Worm (Caenorhabditis elegans) whole organism, L1 larva: ENCODE measurements around the gene ZK816.1.

Experiments
- F16B12.6 ChIP-seq: fragments of 150-350 bp; optimal IDR thresholded peaks from 2 replicates; lab custom pipeline; 2014; ENCODE audit warnings: missing biosample characterization, missing genetic modification characterization
- aly-2 ChIP-seq: fragments of 150-350 bp; optimal IDR thresholded peaks from 2 replicates; lab custom pipeline; 2014; ENCODE audit warnings: missing biosample characterization, missing genetic modification characterization
- ama-1 ChIP-seq: fragments of 150-350 bp; optimal IDR thresholded peaks from 2 replicates; lab custom pipeline; 2014
- blmp-1 ChIP-seq: fragments of 150-350 bp; optimal IDR thresholded peaks from 2 replicates; lab custom pipeline; 2014; ENCODE audit warnings: missing biosample characterization, missing genetic modification characterization
- ceh-82 ChIP-seq, 3 experiments: fragments of 150-350 bp in 1 of 3; sonication (generic microtip) in 2 of 3; optimal IDR thresholded peaks; 2 replicates each; lab custom pipeline; 2014 to 2017; ENCODE audit warnings: missing biosample characterization in 3 of 3, missing genetic modification characterization in 3 of 3
- ceh-88 ChIP-seq: fragments of 200-800 bp; sonication (Bioruptor generic); IDR thresholded peaks from 2 replicates; pipeline ENCODE4 v1.3.6; 2022; ENCODE audit warnings: missing genetic modification characterization, missing compliant biosample characterization
- ceh-90 ChIP-seq: sonication (generic microtip); optimal IDR thresholded peaks from 2 replicates; lab custom pipeline; 2016; ENCODE audit warnings: missing genetic modification characterization, missing compliant biosample characterization
- dpl-1 ChIP-seq, 3 experiments: fragments of 150-350 bp in 2 of 3; sonication (generic microtip) in 1 of 3; optimal IDR thresholded peaks; 2 replicates each; lab custom pipeline; 2014 to 2017; ENCODE audit warnings: missing biosample characterization in 3 of 3, missing genetic modification characterization in 3 of 3, missing genetic modification reagents in 3 of 3
- dsc-1 ChIP-seq: sonication (generic microtip); optimal IDR thresholded peaks from 2 replicates; lab custom pipeline; 2016; ENCODE audit warnings: mild to moderate bottlenecking, missing genetic modification characterization, missing compliant biosample characterization
- efl-1 ChIP-seq, 4 experiments: fragments of 150-350 bp; optimal IDR thresholded peaks in 3 of 4; peaks in 1 of 4; 1 replicate in 1 of 4; 2 replicates in 3 of 4; lab custom pipeline; 2014; ENCODE audit warnings: missing biosample characterization in 2 of 4, missing genetic modification characterization in 2 of 4, missing genetic modification reagents in 2 of 4
- efl-3 ChIP-seq: fragments of 200-800 bp; sonication (Bioruptor generic); optimal IDR thresholded peaks from 2 replicates; lab custom pipeline; 2018; ENCODE audit warnings: mild to moderate bottlenecking, missing genetic modification characterization, missing compliant biosample characterization
- elt-2 ChIP-seq: sonication (generic microtip); optimal IDR thresholded peaks from 2 replicates; lab custom pipeline; 2016; ENCODE audit warnings: missing genetic modification characterization, mild to moderate bottlenecking, inconsistent platforms, missing compliant biosample characterization, missing genetic modification reagents
- fkh-10 ChIP-seq: sonication (generic microtip); optimal IDR thresholded peaks from 2 replicates; lab custom pipeline; 2017; ENCODE audit warnings: missing biosample characterization, missing genetic modification reagents, missing genetic modification characterization
- fkh-4 ChIP-seq: sonication (generic microtip); optimal IDR thresholded peaks from 2 replicates; lab custom pipeline; 2016; ENCODE audit warnings: missing compliant biosample characterization, missing genetic modification characterization, borderline replicate concordance
- fkh-8 ChIP-seq: sonication (generic microtip); optimal IDR thresholded peaks from 2 replicates; lab custom pipeline; 2016; ENCODE audit warnings: mild to moderate bottlenecking, missing genetic modification characterization, missing compliant biosample characterization
- grh-1 ChIP-seq: fragments of 200-800 bp; sonication (Bioruptor generic); IDR thresholded peaks from 2 replicates; pipeline ENCODE4 v1.3.6; 2022; ENCODE audit warnings: missing genetic modification reagents, missing genetic modification characterization, missing compliant biosample characterization
- isw-1 ChIP-seq: fragments of 200-800 bp; sonication (Bioruptor generic); IDR thresholded peaks from 2 replicates; pipeline ENCODE4 v1.3.6; 2022; ENCODE audit warnings: missing genetic modification characterization, missing compliant biosample characterization
- jun-1 ChIP-seq: fragments of 150-350 bp; optimal IDR thresholded peaks from 2 replicates; lab custom pipeline; 2014; ENCODE audit warnings: missing biosample characterization, missing genetic modification reagents, missing genetic modification characterization
- lin-14 ChIP-seq: fragments of 200-800 bp; sonication (Bioruptor generic); optimal IDR thresholded peaks from 2 replicates; lab custom pipeline; 2018; ENCODE audit warnings: mild to moderate bottlenecking, missing genetic modification characterization, moderate library complexity, missing compliant biosample characterization
- lir-3 ChIP-seq: sonication (generic microtip); optimal IDR thresholded peaks from 2 replicates; lab custom pipeline; 2016; ENCODE audit warnings: mild to moderate bottlenecking, missing genetic modification characterization, moderate library complexity, missing compliant biosample characterization; ENCODE audit not compliant: poor library complexity
- lsy-2 ChIP-seq, 2 experiments: fragments of 150-350 bp; optimal IDR thresholded peaks; 2 replicates each; lab custom pipeline; 2014; ENCODE audit warnings: missing biosample characterization in 2 of 2, missing genetic modification characterization in 2 of 2
- mab-9 ChIP-seq: fragments of 200-800 bp; sonication (Bioruptor generic); IDR thresholded peaks from 2 replicates; pipeline ENCODE4 v1.3.6; 2022; ENCODE audit warnings: missing genetic modification reagents, missing genetic modification characterization, missing compliant biosample characterization
- mdl-1 ChIP-seq, 2 experiments: fragments of 150-350 bp; optimal IDR thresholded peaks; 2 replicates each; lab custom pipeline; 2014 to 2017; ENCODE audit warnings: missing biosample characterization in 2 of 2, missing genetic modification characterization in 2 of 2, inconsistent platforms in 1 of 2
- mef-2 ChIP-seq: fragments of 150-350 bp; optimal IDR thresholded peaks from 2 replicates; lab custom pipeline; 2014; ENCODE audit warnings: missing biosample characterization, missing genetic modification characterization
- nhr-11 ChIP-seq: fragments of 150-350 bp; optimal IDR thresholded peaks from 2 replicates; lab custom pipeline; 2014; ENCODE audit warnings: missing biosample characterization, missing genetic modification characterization
- nhr-12 ChIP-seq: sonication (generic microtip); optimal IDR thresholded peaks from 2 replicates; lab custom pipeline; 2017; ENCODE audit warnings: missing biosample characterization, missing genetic modification characterization
- nhr-19 ChIP-seq: fragments of 200-800 bp; sonication (Bioruptor generic); conservative IDR thresholded peaks from 2 replicates; pipeline ENCODE4 v1.3.6; 2022; ENCODE audit warnings: missing genetic modification characterization, missing compliant biosample characterization
- nhr-237 ChIP-seq: fragments of 150-350 bp; optimal IDR thresholded peaks from 2 replicates; lab custom pipeline; 2014; ENCODE audit warnings: missing biosample characterization, missing genetic modification characterization
- nhr-71 ChIP-seq: sonication (generic microtip); optimal IDR thresholded peaks from 2 replicates; lab custom pipeline; 2016; ENCODE audit warnings: mild to moderate bottlenecking, missing genetic modification characterization, moderate library complexity, missing compliant biosample characterization
- nhr-77 ChIP-seq: fragments of 150-350 bp; optimal IDR thresholded peaks from 2 replicates; lab custom pipeline; 2014; ENCODE audit warnings: missing biosample characterization, missing genetic modification characterization
- nhr-84 ChIP-seq: sonication (generic microtip); optimal IDR thresholded peaks from 2 replicates; lab custom pipeline; 2017; ENCODE audit warnings: missing biosample characterization, missing genetic modification characterization
- nhr-85 ChIP-seq: sonication (generic microtip); peaks from one replicate; lab custom pipeline; 2016; ENCODE audit warnings: missing genetic modification characterization, inconsistent platforms, missing compliant biosample characterization
- nhr-90 ChIP-seq: sonication (generic microtip); optimal IDR thresholded peaks from 2 replicates; lab custom pipeline; 2016; ENCODE audit warnings: mild to moderate bottlenecking, missing genetic modification characterization, missing compliant biosample characterization; ENCODE audit not compliant: poor library complexity
- pag-3 ChIP-seq: sonication (generic microtip); optimal IDR thresholded peaks from 2 replicates; lab custom pipeline; 2017; ENCODE audit warnings: missing genetic modification characterization, mild to moderate bottlenecking, missing compliant biosample characterization, antibody characterized with exemption, borderline replicate concordance; ENCODE audit not compliant: insufficient read depth
- pax-3 ChIP-seq: fragments of 200-800 bp; sonication (Bioruptor generic); optimal IDR thresholded peaks from 2 replicates; lab custom pipeline; 2018; ENCODE audit warnings: mild to moderate bottlenecking, missing genetic modification characterization, moderate library complexity, missing compliant biosample characterization
- skn-1 ChIP-seq: fragments of 150-350 bp; optimal IDR thresholded peaks from 2 replicates; lab custom pipeline; 2014; ENCODE audit warnings: missing biosample characterization, missing genetic modification characterization
- snpc-4 ChIP-seq: fragments of 150-350 bp; optimal IDR thresholded peaks from 2 replicates; lab custom pipeline; 2014; ENCODE audit warnings: missing biosample characterization, missing genetic modification characterization
- snu-23 ChIP-seq: sonication (generic microtip); optimal IDR thresholded peaks from 2 replicates; lab custom pipeline; 2016; ENCODE audit warnings: missing genetic modification characterization, missing compliant biosample characterization
- sox-4 ChIP-seq: sonication (generic microtip); optimal IDR thresholded peaks from 2 replicates; lab custom pipeline; 2016; ENCODE audit warnings: missing genetic modification characterization, missing compliant biosample characterization
- sptf-1 ChIP-seq: fragments of 150-350 bp; optimal IDR thresholded peaks from 2 replicates; lab custom pipeline; 2014; ENCODE audit warnings: missing biosample characterization, missing genetic modification characterization
- sup-37 ChIP-seq: fragments of 200-800 bp; sonication (Bioruptor generic); optimal IDR thresholded peaks from 2 replicates; lab custom pipeline; 2018; ENCODE audit warnings: mild to moderate bottlenecking, missing genetic modification characterization, missing compliant biosample characterization
- swsn-7 ChIP-seq: sonication (generic microtip); optimal IDR thresholded peaks from 2 replicates; lab custom pipeline; 2016; ENCODE audit warnings: missing genetic modification characterization, missing compliant biosample characterization
- tbx-2 ChIP-seq: sonication (generic microtip); optimal IDR thresholded peaks from 2 replicates; lab custom pipeline; 2016; ENCODE audit warnings: missing genetic modification characterization, missing compliant biosample characterization
- tlp-1 ChIP-seq: fragments of 150-350 bp; optimal IDR thresholded peaks from 2 replicates; lab custom pipeline; 2014; ENCODE audit warnings: missing biosample characterization, missing genetic modification characterization
- unc-130 ChIP-seq: fragments of 150-350 bp; optimal IDR thresholded peaks from 2 replicates; lab custom pipeline; 2017; ENCODE audit warnings: missing biosample characterization, missing genetic modification characterization, inconsistent platforms
- unc-62 ChIP-seq: fragments of 150-350 bp; optimal IDR thresholded peaks from 2 replicates; lab custom pipeline; 2014; ENCODE audit warnings: missing biosample characterization, missing genetic modification reagents, missing genetic modification characterization
- unc-98 ChIP-seq: fragments of 200-800 bp; sonication (Bioruptor generic); IDR thresholded peaks from 2 replicates; pipeline ENCODE4 v1.3.6; 2022; ENCODE audit warnings: missing genetic modification characterization, missing compliant biosample characterization
- vab-15 ChIP-seq: sonication (generic microtip); optimal IDR thresholded peaks from 2 replicates; lab custom pipeline; 2017; ENCODE audit warnings: missing genotype, mild to moderate bottlenecking, missing genetic modification characterization, missing compliant biosample characterization
- zip-4 ChIP-seq: fragments of 200-800 bp; sonication (Bioruptor generic); optimal IDR thresholded peaks from 2 replicates; lab custom pipeline; 2018; ENCODE audit warnings: mild to moderate bottlenecking, missing genetic modification characterization, moderate library complexity, missing compliant biosample characterization
- ztf-11 ChIP-seq, 2 experiments: sonication (generic microtip); optimal IDR thresholded peaks; 2 replicates each; lab custom pipeline; 2016 to 2017; ENCODE audit warnings: missing genetic modification characterization in 2 of 2, missing biosample characterization in 1 of 2, missing compliant biosample characterization in 1 of 2

ZK816.1 gene

DNA sequence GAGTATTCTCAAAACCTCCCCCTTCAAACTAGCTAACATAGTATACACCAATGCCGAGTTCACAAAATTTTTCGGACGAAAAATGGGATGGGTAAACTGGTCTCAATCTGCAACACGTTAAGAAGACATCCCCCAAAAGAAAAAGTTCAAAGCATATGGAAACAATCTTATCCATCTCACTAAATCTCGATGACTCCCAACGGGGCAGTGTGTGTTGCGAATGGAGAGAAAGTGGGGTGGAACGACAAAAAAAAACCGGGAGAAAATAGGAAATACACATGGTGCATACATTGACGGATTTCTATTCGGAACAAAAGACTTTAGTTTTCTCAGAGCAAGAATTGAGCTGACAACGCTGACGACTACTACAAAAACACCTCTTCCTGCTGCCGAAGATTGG lies 23.8 kb downstream of the ZK816.1 start:
- TF ChIP-seq blmp-1 (tag; lab: Kevin White, UChicago) (no peak), nhr-85 (tag; lab: Kevin White, UChicago) (no peak), ceh-82 (tag; optimal IDR thresholded peaks at IDR 0.05; lab: Kevin White, UChicago) (no peak), grh-1 (GFP tag; lab: Robert Waterston, UW) (no peak), mdl-1 (tag; optimal IDR thresholded peaks at IDR 0.05; lab: Kevin White, UChicago) (no peak), fkh-4 (tag; lab: Kevin White, UChicago) (peak; percentile 50), dsc-1 (tag; lab: Kevin White, UChicago) (peak; percentile 88), unc-62 (GFP tag; lab: Kevin White, UChicago) (no peak)

DNA sequence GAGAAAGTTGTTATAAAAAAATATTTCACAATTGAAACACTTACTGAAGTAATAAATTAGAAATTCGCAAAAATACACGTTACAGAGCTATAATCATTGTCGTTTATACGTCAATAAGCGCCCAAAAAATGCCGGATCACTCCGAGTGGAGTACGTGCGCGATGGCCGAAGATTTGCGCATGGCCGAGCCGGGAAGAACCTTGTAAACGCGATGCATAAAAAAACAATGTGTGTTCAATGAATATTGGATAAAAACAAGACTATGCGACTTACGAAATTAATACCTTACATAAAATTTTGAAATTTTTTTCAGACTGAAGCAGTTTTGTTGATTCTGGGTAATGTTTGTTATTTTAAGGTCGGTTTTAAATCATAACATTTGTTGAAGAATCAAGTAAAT lies 27.6 kb downstream of the ZK816.1 start, which contains the start of gene sorf-1:
TSS of gene sorf-1 (minus strand) at position 135 of the 400 bp plus-strand sequence.
- TF ChIP-seq nhr-85 (tag; lab: Kevin White, UChicago) (peak; percentile 80), nhr-11 (tag; lab: Kevin White, UChicago) (no peak), ceh-88 (GFP tag; lab: Robert Waterston, UW) (no peak), unc-62 (GFP tag; lab: Kevin White, UChicago) (no peak), nhr-90 (peak; percentile 46), unc-98 (GFP tag; lab: Robert Waterston, UW) (no peak), nhr-12 (tag; lab: Kevin White, UChicago) (no peak), unc-130 (tag; lab: Kevin White, UChicago) (no peak), snpc-4 (tag; lab: Kevin White, UChicago) (no peak), efl-1 (optimal IDR thresholded peaks at IDR 0.05; lab: Kevin White, UChicago) (peak; percentile 6 to 11), efl-1 (GFP tag; optimal IDR thresholded peaks at IDR 0.05 in 1 of 2; lab: Kevin White, UChicago) (peak in 1 of 2 experiments; percentile 74), tbx-2 (tag; lab: Kevin White, UChicago) (peak; percentile 56), ceh-90 (peak; percentile 47), elt-2 (no peak), snu-23 (GFP tag; lab: Kevin White, UChicago) (peak; percentile 59), F16B12.6 (tag; lab: Kevin White, UChicago) (no peak), lsy-2 (tag; optimal IDR thresholded peaks at IDR 0.05; lab: Kevin White, UChicago) (peak in 1 of 2 experiments; percentile 23), pag-3 (no peak), ztf-11 (tag; optimal IDR thresholded peaks at IDR 0.05; lab: Kevin White, UChicago) (peak in 1 of 2 experiments; percentile 56), jun-1 (no peak), tlp-1 (no peak), fkh-8 (tag; lab: Kevin White, UChicago) (peak; percentile 42), dpl-1 (GFP tag; optimal IDR thresholded peaks at IDR 0.05; lab: Kevin White, UChicago) (peak in 2 of 3 experiments; percentile 22 to 46), vab-15 (tag; lab: Kevin White, UChicago) (peak; percentile 17), nhr-19 (peak; percentile 41), nhr-71 (tag; lab: Kevin White, UChicago) (peak; percentile 71), efl-3 (GFP tag; lab: Kevin White, UChicago) (no peak), mab-9 (GFP tag; lab: Robert Waterston, UW) (no peak), sox-4 (tag; lab: Kevin White, UChicago) (no peak), blmp-1 (tag; lab: Kevin White, UChicago) (peak; percentile 28), skn-1 (tag; lab: Kevin White, UChicago) (no peak), ama-1 (lab: Kevin White, UChicago) (no peak), lir-3 (tag; lab: Kevin White, UChicago) (peak; percentile 77), mef-2 (tag; lab: Kevin White, UChicago) (no peak), pax-3 (tag; lab: Kevin White, UChicago) (no peak), dsc-1 (tag; lab: Kevin White, UChicago) (peak; percentile 63), fkh-10 (GFP tag; lab: Kevin White, UChicago) (no peak), sptf-1 (tag; lab: Kevin White, UChicago) (no peak), lin-14 (GFP tag; lab: Kevin White, UChicago) (peak; percentile 73), aly-2 (tag; lab: Kevin White, UChicago) (no peak), nhr-77 (no peak), fkh-4 (tag; lab: Kevin White, UChicago) (peak; percentile 52), sup-37 (GFP tag; lab: Kevin White, UChicago) (no peak), nhr-84 (tag; lab: Kevin White, UChicago) (no peak), isw-1 (no peak; the same call in 1 of the 2 replicates), zip-4 (GFP tag; lab: Kevin White, UChicago) (no peak), nhr-237 (tag; lab: Kevin White, UChicago) (no peak), swsn-7 (tag; lab: Kevin White, UChicago) (peak; percentile 54)
